Worm (Caenorhabditis elegans) whole organism, young adult: ENCODE results near the gene tbx-2.
A peak's percentile ranks its signal among the peaks of the same experiment; 100 is the strongest.

Source experiments
- B0019.2 ChIP-seq: fragments of 200-800 bp; sonication (Bioruptor generic); conservative IDR thresholded peaks from 2 replicates; pipeline ENCODE4 v1.3.6; 2022; ENCODE audit warnings: missing genetic modification reagents, missing genetic modification characterization, missing compliant biosample characterization
- B0336.3 ChIP-seq: fragments of 200-800 bp; sonication (Bioruptor generic); IDR thresholded peaks from 2 replicates; pipeline ENCODE4 v1.3.6; 2022; ENCODE audit warnings: missing genetic modification characterization, missing compliant biosample characterization
- C06A6.2 ChIP-seq: fragments of 200-800 bp; sonication (Bioruptor generic); conservative IDR thresholded peaks from 2 replicates; pipeline ENCODE4 v1.3.6; 2022; ENCODE audit warnings: missing genetic modification characterization, missing compliant biosample characterization
- C17E4.6 ChIP-seq: fragments of 200-800 bp; sonication (Bioruptor generic); IDR thresholded peaks from 2 replicates; pipeline ENCODE4 v1.3.6; 2022; ENCODE audit warnings: missing genetic modification reagents, missing genetic modification characterization, missing compliant biosample characterization
- D2030.7 ChIP-seq: fragments of 200-800 bp; sonication (Bioruptor generic); IDR thresholded peaks from 2 replicates; pipeline ENCODE4 v1.3.6; 2022; ENCODE audit warnings: missing genetic modification reagents, missing genetic modification characterization, missing compliant biosample characterization
- F23B12.7 ChIP-seq: sonication (generic microtip); optimal IDR thresholded peaks from 2 replicates; lab custom pipeline; 2017; ENCODE audit warnings: missing genetic modification characterization, mild to moderate bottlenecking, missing compliant biosample characterization, antibody characterized with exemption, moderate library complexity; ENCODE audit not compliant: insufficient read depth
- F37B4.10 ChIP-seq: fragments of 200-800 bp; sonication (Bioruptor generic); IDR thresholded peaks from 2 replicates; pipeline ENCODE4 v1.3.6; 2022; ENCODE audit warnings: missing genetic modification characterization, missing compliant biosample characterization
- F49E8.2 ChIP-seq: sonication (generic microtip); optimal IDR thresholded peaks from 3 replicates; lab custom pipeline; 2017; ENCODE audit warnings: missing genetic modification characterization, mild to moderate bottlenecking, missing compliant biosample characterization, antibody characterized with exemption, moderate library complexity; ENCODE audit not compliant: insufficient read depth
- F55B11.4 ChIP-seq: sonication (generic microtip); optimal IDR thresholded peaks from 2 replicates; lab custom pipeline; 2016; ENCODE audit warnings: missing compliant biosample characterization, missing genetic modification characterization, borderline replicate concordance; ENCODE audit not compliant: insufficient read depth
- F57A8.1 ChIP-seq: fragments of 200-800 bp; sonication (Bioruptor generic); optimal IDR thresholded peaks from 2 replicates; lab custom pipeline; 2018; ENCODE audit warnings: mild to moderate bottlenecking, missing genetic modification characterization, moderate library complexity, missing compliant biosample characterization
- K12H6.12 ChIP-seq: fragments of 200-800 bp; sonication (Bioruptor generic); optimal IDR thresholded peaks from 2 replicates; lab custom pipeline; 2018; ENCODE audit warnings: mild to moderate bottlenecking, missing genetic modification characterization, missing compliant biosample characterization
- Y53F4B.3 ChIP-seq: fragments of 200-800 bp; sonication (Bioruptor generic); IDR thresholded peaks from 2 replicates; pipeline ENCODE4 v1.3.6; 2022; ENCODE audit warnings: missing genetic modification reagents, missing genetic modification characterization, missing compliant biosample characterization
- akir-1 ChIP-seq: fragments of 200-800 bp; sonication (Bioruptor generic); optimal IDR thresholded peaks from 2 replicates; lab custom pipeline; 2018; ENCODE audit warnings: mild to moderate bottlenecking, missing genetic modification characterization, moderate library complexity, missing compliant biosample characterization
- ccch-3 ChIP-seq: fragments of 200-800 bp; sonication (Bioruptor generic); optimal IDR thresholded peaks from 2 replicates; lab custom pipeline; 2018; ENCODE audit warnings: mild to moderate bottlenecking, missing genetic modification characterization, missing compliant biosample characterization
- egl-18 ChIP-seq: fragments of 200-800 bp; sonication (Bioruptor generic); IDR thresholded peaks from 2 replicates; pipeline ENCODE4 v1.3.6; 2022; ENCODE audit warnings: missing genetic modification reagents, missing genetic modification characterization, missing compliant biosample characterization
- ets-4 ChIP-seq: fragments of 200-800 bp; sonication (Bioruptor generic); optimal IDR thresholded peaks from 2 replicates; lab custom pipeline; 2018; ENCODE audit warnings: mild to moderate bottlenecking, missing genetic modification characterization, missing compliant biosample characterization
- him-1 ChIP-seq: sonication (generic microtip); optimal IDR thresholded peaks from 2 replicates; lab custom pipeline; 2016; ENCODE audit warnings: missing genotype, missing genetic modification reagents, missing genetic modification characterization, missing compliant biosample characterization
- hmg-1.2 ChIP-seq: fragments of 200-800 bp; sonication (Bioruptor generic); IDR thresholded peaks from 2 replicates; pipeline ENCODE4 v1.3.6; 2022; ENCODE audit warnings: missing genetic modification reagents, missing genetic modification characterization, missing compliant biosample characterization
- lin-54 ChIP-seq: fragments of 200-800 bp; sonication (Bioruptor generic); optimal IDR thresholded peaks from 2 replicates; lab custom pipeline; 2018; ENCODE audit warnings: mild to moderate bottlenecking, missing genetic modification characterization, missing compliant biosample characterization
- lsy-27 ChIP-seq: sonication (generic microtip); optimal IDR thresholded peaks from 2 replicates; lab custom pipeline; 2017; ENCODE audit warnings: missing genetic modification characterization, mild to moderate bottlenecking, missing compliant biosample characterization, antibody characterized with exemption, missing genotype, borderline replicate concordance; ENCODE audit not compliant: insufficient read depth
- madf-8 ChIP-seq: fragments of 200-800 bp; sonication (Bioruptor generic); conservative IDR thresholded peaks from 2 replicates; pipeline ENCODE4 v1.3.6; 2022; ENCODE audit warnings: missing genetic modification reagents, missing genetic modification characterization, missing compliant biosample characterization
- mel-28 ChIP-seq: sonication (generic microtip); optimal IDR thresholded peaks from 2 replicates; lab custom pipeline; 2016; ENCODE audit warnings: borderline replicate concordance, mild to moderate bottlenecking, missing genetic modification characterization, missing compliant biosample characterization
- mes-4 ChIP-seq: sonication (generic microtip); optimal IDR thresholded peaks from 2 replicates; lab custom pipeline; 2016; ENCODE audit warnings: missing genotype, missing genetic modification characterization, missing compliant biosample characterization
- nhr-80 ChIP-seq: sonication (generic microtip); optimal IDR thresholded peaks from 2 replicates; lab custom pipeline; 2016; ENCODE audit warnings: missing genetic modification characterization, missing compliant biosample characterization
- pha-4 ChIP-seq: fragments of 150-350 bp; sonication (generic microtip); optimal IDR thresholded peaks from 2 replicates; lab custom pipeline; 2014; ENCODE audit warnings: missing biosample characterization, missing genetic modification reagents, missing genetic modification characterization
- rpc-1 ChIP-seq, 2 experiments: fragments of 150-350 bp in 1 of 2; sonication (generic microtip) in 1 of 2; optimal IDR thresholded peaks; 2 replicates each; lab custom pipeline; 2014 to 2018; ENCODE audit warnings: missing biosample characterization in 1 of 2, missing genetic modification characterization in 1 of 2, missing genetic modification reagents in 1 of 2, missing genotype in 1 of 2
- sea-2 ChIP-seq: fragments of 200-800 bp; sonication (Bioruptor generic); IDR thresholded peaks from 2 replicates; pipeline ENCODE4 v1.3.6; 2022; ENCODE audit warnings: missing genetic modification characterization, missing compliant biosample characterization
- snpc-1.3 ChIP-seq: sonication (generic microtip); optimal IDR thresholded peaks from 2 replicates; lab custom pipeline; 2017; ENCODE audit warnings: missing genetic modification characterization, mild to moderate bottlenecking, missing compliant biosample characterization, antibody characterized with exemption, moderate library complexity, missing genotype, missing genetic modification reagents; ENCODE audit not compliant: insufficient read depth
- snpc-3.4 ChIP-seq: sonication (generic microtip); optimal IDR thresholded peaks from 2 replicates; lab custom pipeline; 2017; ENCODE audit warnings: missing genetic modification characterization, mild to moderate bottlenecking, missing compliant biosample characterization, antibody characterized with exemption, moderate library complexity, missing genotype, missing genetic modification reagents
- unc-62 ChIP-seq: fragments of 150-350 bp; optimal IDR thresholded peaks from 2 replicates; lab custom pipeline; 2014; ENCODE audit warnings: missing biosample characterization, missing genetic modification reagents, missing genetic modification characterization
- xnd-1 ChIP-seq: sonication (generic microtip); optimal IDR thresholded peaks from 2 replicates; lab custom pipeline; 2016; ENCODE audit warnings: missing genotype, missing genetic modification reagents, missing genetic modification characterization, missing compliant biosample characterization
- ztf-22 ChIP-seq: fragments of 200-800 bp; sonication (Bioruptor generic); optimal IDR thresholded peaks from 2 replicates; lab custom pipeline; 2018; ENCODE audit warnings: mild to moderate bottlenecking, missing genetic modification characterization, moderate library complexity, missing compliant biosample characterization

tbx-2 gene

ce11 chrIII:5143520-5143919, 7.4 kb upstream of the tbx-2 start:
- no peak for TF ChIP-seq D2030.7
- no peak for TF ChIP-seq C17E4.6 (GFP tag; lab: Robert Waterston, UW)
- TF ChIP-seq xnd-1, result no peak
- no peak for TF ChIP-seq snpc-3.4 (tag; lab: Kevin White, UChicago)
- no peak for TF ChIP-seq F57A8.1 (GFP tag; lab: Kevin White, UChicago)
- TF ChIP-seq F55B11.4 (tag; lab: Kevin White, UChicago), result no peak
- TF ChIP-seq snpc-1.3 (tag; lab: Kevin White, UChicago), result no peak
- TF ChIP-seq rpc-1 (optimal IDR thresholded peaks at IDR 0.05; lab: Kevin White, UChicago), result no peak
- TF ChIP-seq rpc-1 (tag; optimal IDR thresholded peaks at IDR 0.05; lab: Kevin White, UChicago), result no peak
- no peak for TF ChIP-seq pha-4 (tag; lab: Kevin White, UChicago)
- TF ChIP-seq ccch-3 (GFP tag; lab: Kevin White, UChicago), result no peak
- no peak for TF ChIP-seq F49E8.2

DNA sequence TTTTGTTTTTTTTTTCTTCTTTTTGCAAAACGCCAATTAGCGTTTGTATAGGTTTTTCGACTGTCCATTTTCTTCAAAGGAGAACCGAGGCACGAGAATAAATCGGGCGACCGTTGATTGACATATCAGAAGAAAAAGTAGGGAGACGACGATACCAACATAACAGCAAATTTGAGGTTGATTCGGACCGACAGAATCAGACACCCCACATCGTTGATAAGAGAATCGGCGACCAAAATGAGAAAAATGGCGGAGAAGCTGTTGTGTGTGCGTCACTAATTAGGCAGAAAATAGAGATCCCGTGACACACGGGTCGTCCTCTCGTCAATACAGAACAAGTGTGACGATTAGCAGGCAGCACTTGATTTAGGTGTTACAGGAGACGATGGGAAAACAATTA, 5.8 kb upstream of the tbx-2 start:
- TF ChIP-seq unc-62 (peak; percentile 5), mes-4 (tag; lab: Kevin White, UChicago) (no peak), nhr-80 (peak; percentile 63), hmg-1.2 (no peak), Y53F4B.3 (GFP tag; lab: Robert Waterston, UW) (no peak), F37B4.10 (0 out of 2 replicates have a peak, but pooled peaks have one; percentile 12)

ce11 chrIII:5140559-5140958, 4.5 kb upstream of the tbx-2 start:
- TF ChIP-seq B0336.3 (GFP tag; lab: Robert Waterston, UW), result no peak
- peak; percentile 66 for TF ChIP-seq nhr-80
- TF ChIP-seq ets-4 (GFP tag; lab: Kevin White, UChicago), result no peak
- no peak for TF ChIP-seq mel-28 (tag; lab: Kevin White, UChicago)
- no peak for TF ChIP-seq lin-54 (GFP tag; lab: Kevin White, UChicago)
- peak; percentile 11 for TF ChIP-seq K12H6.12
- TF ChIP-seq F23B12.7 (tag; lab: Kevin White, UChicago), result no peak
- TF ChIP-seq lsy-27 (tag; lab: Kevin White, UChicago), result no peak
- TF ChIP-seq sea-2 (GFP tag; lab: Robert Waterston, UW), result no peak
- TF ChIP-seq B0019.2, result no peak
- TF ChIP-seq C06A6.2 (GFP tag; lab: Robert Waterston, UW), result no peak

DNA sequence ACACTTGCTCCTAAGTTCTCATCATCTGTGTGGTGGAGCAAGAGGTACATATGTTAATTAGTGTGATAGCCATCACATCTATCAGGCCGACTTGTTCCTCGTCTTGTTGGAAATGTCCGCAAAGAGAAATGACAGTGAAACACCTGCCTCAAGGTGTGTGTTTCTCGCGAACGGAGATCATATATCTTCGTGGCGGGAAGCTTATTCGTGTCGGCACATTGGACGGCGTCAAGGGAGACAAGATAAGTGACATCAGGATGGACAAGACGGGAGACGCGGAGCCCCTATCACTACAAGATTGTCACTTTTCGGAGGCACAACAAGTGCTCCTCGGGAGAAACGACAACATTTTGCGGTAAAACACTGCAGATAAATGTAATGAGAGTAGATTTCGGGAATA, 3.7 kb upstream of the tbx-2 start:
- no peak for TF ChIP-seq madf-8 (GFP tag; lab: Robert Waterston, UW)
- no peak for TF ChIP-seq hmg-1.2
- no peak for TF ChIP-seq him-1 (tag; lab: Kevin White, UChicago)
- TF ChIP-seq ztf-22 (GFP tag; lab: Kevin White, UChicago), result no peak
- TF ChIP-seq akir-1 (GFP tag; lab: Kevin White, UChicago), result no peak
- TF ChIP-seq ccch-3 (GFP tag; lab: Kevin White, UChicago), result no peak
- TF ChIP-seq egl-18, result no peak
- TF ChIP-seq snpc-3.4 (tag; lab: Kevin White, UChicago), result no peak
